Fruit fly (Drosophila melanogaster): ENCODE results near the gene nAChRbeta3.

nAChRbeta3 gene

dm6 chr2L:574226-574625 lies 29.3 kb downstream of the nAChRbeta3 start, which contains the start of the genes Ipk2 and cold (continued):
- TF ChIP-seq CG12769 (tag; optimal IDR thresholded peaks at IDR 0.05) (no peak), CG18011 (GFP tag; optimal IDR thresholded peaks at IDR 0.05) (no peak), salm (tag; optimal IDR thresholded peaks at IDR 0.05) (peak; percentile 21), Nf-YC (tag; optimal IDR thresholded peaks at IDR 0.05) (peak; percentile 80), zen (tag; optimal IDR thresholded peaks at IDR 0.05) (peak; percentile 85), vnd (GFP tag; IDR thresholded peaks at IDR 0.05; ENCODE audit: partially characterized antibody) (no peak), sens (GFP tag) (peak; percentile 96), ttk (GFP tag; IDR thresholded peaks at IDR 0.05) (peak; percentile 51; the same call in 1 of the 2 replicates), mam (GFP tag; optimal IDR thresholded peaks at IDR 0.05) (peak; percentile 89), p53 (GFP tag; optimal IDR thresholded peaks at IDR 0.05) (peak; percentile 13), CG2889 (GFP tag; IDR thresholded peaks at IDR 0.05) (no peak), az2 (GFP tag; optimal IDR thresholded peaks at IDR 0.05) (peak; percentile 74), org-1 (GFP tag; optimal IDR thresholded peaks at IDR 0.05) (peak; percentile 48), Hey (tag; optimal IDR thresholded peaks at IDR 0.05) (no peak), sd (tag; optimal IDR thresholded peaks at IDR 0.05) (no peak), CG12155 (GFP tag; optimal IDR thresholded peaks at IDR 0.05) (peak; percentile 86), run (tag; optimal IDR thresholded peaks at IDR 0.05) (peak; percentile 39), CG10431 (GFP tag; optimal IDR thresholded peaks at IDR 0.05) (peak; percentile 44), CG6254 (GFP tag; optimal IDR thresholded peaks at IDR 0.05) (peak; percentile 4), ash1 (GFP tag; optimal IDR thresholded peaks at IDR 0.05) (no peak), zfh2 (GFP tag; optimal IDR thresholded peaks at IDR 0.05) (peak; percentile 88), Camta (GFP tag; optimal IDR thresholded peaks at IDR 0.05) (peak; percentile 78), CG10366 (GFP tag; IDR thresholded peaks at IDR 0.05) (peak; percentile 60), CG8924 (tag; optimal IDR thresholded peaks at IDR 0.05) (peak; percentile 96), ems (GFP tag; optimal IDR thresholded peaks at IDR 0.05) (peak; percentile 84), sna (GFP tag; IDR thresholded peaks at IDR 0.05; ENCODE audit: partially characterized antibody) (no peak), CG10321 (GFP tag; IDR thresholded peaks at IDR 0.05) (no peak), Mes4 (GFP tag; optimal IDR thresholded peaks at IDR 0.05) (peak; percentile 48), Mrtf (GFP tag; IDR thresholded peaks at IDR 0.05) (peak; percentile 63; the same call in 2 of the 3 replicates), CG5180 (GFP tag; optimal IDR thresholded peaks at IDR 0.05) (peak; percentile 27), CG7987 (GFP tag; optimal IDR thresholded peaks at IDR 0.05) (peak; percentile 76), nom (GFP tag; optimal IDR thresholded peaks at IDR 0.05) (peak; percentile 70), maf-S (GFP tag; optimal IDR thresholded peaks at IDR 0.05) (peak; percentile 73), CG13296 (GFP tag; optimal IDR thresholded peaks at IDR 0.05) (peak; percentile 79), CG7357 (GFP tag; IDR thresholded peaks at IDR 0.05) (peak; percentile 57; the same call in 1 of the 3 replicates), sug (tag; optimal IDR thresholded peaks at IDR 0.05) (no peak), CG1529 (GFP tag; optimal IDR thresholded peaks at IDR 0.05) (peak; percentile 50), nerfin-2 (GFP tag; IDR thresholded peaks at IDR 0.05; ENCODE audit: partially characterized antibody) (peak; percentile 13; the same call in 1 of the 2 replicates), Neu2 (GFP tag; optimal IDR thresholded peaks at IDR 0.05; ENCODE audit: borderline replicate concordance) (no peak), wek (GFP tag; optimal IDR thresholded peaks at IDR 0.05) (no peak), CG1792 (GFP tag; optimal IDR thresholded peaks at IDR 0.05) (peak; percentile 71), Sin3A (optimal IDR thresholded peaks at IDR 0.05) (peak; percentile 93), schlank (tag; optimal IDR thresholded peaks at IDR 0.05) (peak; percentile 22), pan (optimal IDR thresholded peaks at IDR 0.05) (no peak), pan (GFP tag; optimal IDR thresholded peaks at IDR 0.05 in 1 of 2, IDR thresholded peaks at IDR 0.05 in 1 of 2) (no peak), nerfin-1 (tag; optimal IDR thresholded peaks at IDR 0.05) (peak; percentile 64), CG7928 (GFP tag; optimal IDR thresholded peaks at IDR 0.05) (peak; percentile 59), E2f1 (GFP tag; IDR thresholded peaks at IDR 0.05) (peak; percentile 75), CG4328 (GFP tag; optimal IDR thresholded peaks at IDR 0.05) (peak; percentile 69), CG11085 (GFP tag; IDR thresholded peaks at IDR 0.05) (peak; percentile 67), Chrac-16 (GFP tag; optimal IDR thresholded peaks at IDR 0.05) (peak; percentile 78)

Measured in whole organism, embryonic.